Worm (Caenorhabditis elegans): ENCODE data around the gene T02E9.5.
A peak's percentile ranks its signal among the peaks of the same experiment; 100 is the strongest.

Gene T02E9.5

ce11 chrV:11375150-11375792 is 33.2 kb downstream of the T02E9.5 start, which contains the start of gene cnb-1 (continued):
- TF ChIP-seq zip-11 (GFP tag; IDR thresholded peaks at IDR 0.05) (no peak), pqm-1 (tag; optimal IDR thresholded peaks at IDR 0.05) (peak; percentile 19), mdt-29 (GFP tag; IDR thresholded peaks at IDR 0.05) (no peak), daf-19 (GFP tag; conservative IDR thresholded peaks at IDR 0.05) (no peak), nhr-102 (tag; optimal IDR thresholded peaks at IDR 0.05) (no peak), mep-1 (tag; optimal IDR thresholded peaks at IDR 0.05) (peak; percentile 66), mxl-3 (GFP tag; optimal IDR thresholded peaks at IDR 0.05) (no peak), unc-39 (tag; optimal IDR thresholded peaks at IDR 0.05) (no peak), F37D6.2 (tag; optimal IDR thresholded peaks at IDR 0.05) (peak; percentile 31), dve-1 (tag; optimal IDR thresholded peaks at IDR 0.05; ENCODE audit: insufficient read depth) (peak; percentile 42), ceh-20 (GFP tag; IDR thresholded peaks at IDR 0.05) (peak; percentile 57; the same call in 1 of the 2 replicates), nhr-42 (GFP tag; IDR thresholded peaks at IDR 0.05) (no peak), ztf-7 (tag; optimal IDR thresholded peaks at IDR 0.05) (peak; percentile 56), hmg-1.1 (GFP tag; IDR thresholded peaks at IDR 0.05) (peak; percentile 75), hif-1 (tag; optimal IDR thresholded peaks at IDR 0.05) (peak in 1 of 2 experiments; percentile 61), nhr-25 (tag; optimal IDR thresholded peaks at IDR 0.05; ENCODE audit: borderline replicate concordance, insufficient read depth) (no peak), lir-3 (tag; optimal IDR thresholded peaks at IDR 0.05) (no peak), Y105C5A.15 (GFP tag; IDR thresholded peaks at IDR 0.05) (no peak), Y48G9A.11 (GFP tag; IDR thresholded peaks at IDR 0.05) (no peak), zip-2 (tag; optimal IDR thresholded peaks at IDR 0.05) (no peak), spr-3 (GFP tag; optimal IDR thresholded peaks at IDR 0.05) (no peak), mes-2 (tag; optimal IDR thresholded peaks at IDR 0.05; ENCODE audit: poor library complexity, severe bottlenecking) (peak; percentile 29), tag-97 (GFP tag; IDR thresholded peaks at IDR 0.05) (no peak), lsy-2 (tag; optimal IDR thresholded peaks at IDR 0.05) (peak in 1 of 2 experiments; percentile 79), cey-2 (tag; optimal IDR thresholded peaks at IDR 0.05; ENCODE audit: borderline replicate concordance, insufficient read depth) (no peak), madf-5 (GFP tag; IDR thresholded peaks at IDR 0.05) (no peak), pha-4 (GFP tag; IDR thresholded peaks at IDR 0.05) (peak; percentile 47; the same call in 1 of the 2 replicates), pha-4 (tag; optimal IDR thresholded peaks at IDR 0.05) (no peak), skn-1 (tag; optimal IDR thresholded peaks at IDR 0.05) (no peak), ztf-11 (tag; optimal IDR thresholded peaks at IDR 0.05) (no peak), T26A8.4 (GFP tag; IDR thresholded peaks at IDR 0.05) (0 out of 2 replicates have a peak, but pooled peaks have one; percentile 36), jun-1 (tag; optimal IDR thresholded peaks at IDR 0.05) (no peak), zag-1 (tag; optimal IDR thresholded peaks at IDR 0.05) (no peak), ces-1 (GFP tag; optimal IDR thresholded peaks at IDR 0.05) (peak; percentile 14), lim-7 (GFP tag; IDR thresholded peaks at IDR 0.05) (no peak), arid-1 (GFP tag; conservative IDR thresholded peaks at IDR 0.05) (no peak), aha-1 (tag) (no peak), Y5F2A.4 (GFP tag; optimal IDR thresholded peaks at IDR 0.05) (no peak), nhr-111 (GFP tag; optimal IDR thresholded peaks at IDR 0.05) (no peak), set-16 (GFP tag; IDR thresholded peaks at IDR 0.05) (no peak; the same call in none of the 2 replicates), zfp-2 (tag; optimal IDR thresholded peaks at IDR 0.05) (no peak), Y75B8A.6 (GFP tag; IDR thresholded peaks at IDR 0.05) (no peak), ceh-62 (tag; optimal IDR thresholded peaks at IDR 0.05) (no peak), duxl-1 (tag; optimal IDR thresholded peaks at IDR 0.05; ENCODE audit: poor library complexity) (no peak), ceh-28 (tag; optimal IDR thresholded peaks at IDR 0.05) (peak; percentile 51), daf-16 (GFP tag; optimal IDR thresholded peaks at IDR 0.05) (no peak), daf-16 (tag; optimal IDR thresholded peaks at IDR 0.05) (peak; percentile 49), gei-8 (GFP tag; optimal IDR thresholded peaks at IDR 0.05) (no peak), ceh-82 (tag; optimal IDR thresholded peaks at IDR 0.05) (no peak), ZK337.2 (GFP tag; IDR thresholded peaks at IDR 0.05) (peak; percentile 91)

Measured in whole organism, L4 larva.